Fruit fly (Drosophila melanogaster) whole organism, prepupa: Measurements from ENCODE around the gene Rcd-1.

Experiments used
- Blimp-1 ChIP-seq: fragments of 200-800 bp; sonication (Bioruptor generic); optimal IDR thresholded peaks from 3 replicates; lab custom pipeline; 2017; ENCODE audit warnings: missing biosample characterization, missing genetic modification characterization, mild to moderate bottlenecking, moderate library complexity, missing genetic modification reagents
- CG10631 ChIP-seq: fragments of 200-800 bp; sonication (Bioruptor generic); optimal IDR thresholded peaks from 2 replicates; lab custom pipeline; 2016; ENCODE audit warnings: missing biosample characterization, missing genetic modification characterization
- CG10669 ChIP-seq: fragments of 200-800 bp; sonication (Bioruptor generic); optimal IDR thresholded peaks from 3 replicates; lab custom pipeline; 2018; ENCODE audit warnings: missing biosample characterization, mild to moderate bottlenecking, missing genetic modification characterization, moderate library complexity
- CG11294 ChIP-seq: fragments of 200-800 bp; sonication (Bioruptor generic); IDR thresholded peaks from 2 replicates; pipeline ENCODE4 v1.3.6; 2022; ENCODE audit warnings: missing biosample characterization, missing genetic modification characterization
- CG11762 ChIP-seq: fragments of 200-800 bp; sonication (Bioruptor generic); optimal IDR thresholded peaks from 3 replicates; lab custom pipeline; 2016; ENCODE audit warnings: missing biosample characterization, missing genetic modification characterization; ENCODE audit not compliant: insufficient read depth
- CG11902 ChIP-seq: fragments of 200-800 bp; sonication (Bioruptor generic); optimal IDR thresholded peaks from 3 replicates; lab custom pipeline; 2016; ENCODE audit warnings: missing biosample characterization, missing genetic modification characterization
- CG16779 ChIP-seq: fragments of 200-800 bp; sonication (Bioruptor generic); optimal IDR thresholded peaks from 3 replicates; lab custom pipeline; 2017; ENCODE audit warnings: missing biosample characterization, mild to moderate bottlenecking, missing genetic modification characterization
- CG3919 ChIP-seq: fragments of 200-800 bp; sonication (Bioruptor generic); optimal IDR thresholded peaks from 3 replicates; lab custom pipeline; 2016; ENCODE audit warnings: missing biosample characterization, missing genetic modification characterization
- CG6276 ChIP-seq: fragments of 200-800 bp; sonication (Bioruptor generic); optimal IDR thresholded peaks from 2 replicates; lab custom pipeline; 2017; ENCODE audit warnings: missing biosample characterization, mild to moderate bottlenecking, missing genetic modification characterization
- CG6854 ChIP-seq: fragments of 200-800 bp; sonication (Bioruptor generic); optimal IDR thresholded peaks from 2 replicates; lab custom pipeline; 2017; ENCODE audit warnings: missing biosample characterization, mild to moderate bottlenecking, missing genetic modification characterization
- CG7368 ChIP-seq: fragments of 200-800 bp; sonication (Bioruptor generic); optimal IDR thresholded peaks from 3 replicates; lab custom pipeline; 2016; ENCODE audit warnings: missing biosample characterization, missing genetic modification characterization
- CG8632 ChIP-seq: fragments of 200-800 bp; sonication (Bioruptor generic); optimal IDR thresholded peaks from 3 replicates; lab custom pipeline; 2016; ENCODE audit warnings: missing biosample characterization, missing genetic modification characterization
- CG9139 ChIP-seq: fragments of 200-800 bp; sonication (Bioruptor generic); optimal IDR thresholded peaks from 3 replicates; lab custom pipeline; 2017; ENCODE audit warnings: missing biosample characterization, mild to moderate bottlenecking, missing genetic modification characterization
- Eip75B ChIP-seq: fragments of 200-800 bp; sonication (Bioruptor generic); optimal IDR thresholded peaks from 3 replicates; lab custom pipeline; 2016; ENCODE audit warnings: missing biosample characterization, missing genetic modification characterization
- Eip78C ChIP-seq: fragments of 200-800 bp; sonication (Bioruptor generic); peaks from one replicate; lab custom pipeline; 2016; ENCODE audit warnings: missing biosample characterization, missing genetic modification characterization
- Ets96B ChIP-seq: fragments of 200-800 bp; optimal IDR thresholded peaks from 2 replicates; lab custom pipeline; 2019; ENCODE audit warnings: missing biosample characterization, mild to moderate bottlenecking, missing genetic modification characterization, moderate library complexity
- Gug ChIP-seq: fragments of 200-800 bp; sonication (Bioruptor generic); IDR thresholded peaks from 2 replicates; pipeline ENCODE4 v1.3.6; 2022; ENCODE audit warnings: missing biosample characterization, missing genetic modification characterization
- Hr39 ChIP-seq: fragments of 200-800 bp; sonication (Bioruptor generic); optimal IDR thresholded peaks from 2 replicates; lab custom pipeline; 2016; ENCODE audit warnings: missing biosample characterization, missing genetic modification characterization
- Lpt ChIP-seq: fragments of 200-800 bp; sonication (Bioruptor generic); optimal IDR thresholded peaks from 3 replicates; lab custom pipeline; 2016; ENCODE audit warnings: missing biosample characterization, missing genetic modification characterization
- OdsH ChIP-seq: fragments of 200-800 bp; sonication (Bioruptor generic); optimal IDR thresholded peaks from 3 replicates; lab custom pipeline; 2016; ENCODE audit warnings: missing biosample characterization, missing genetic modification characterization
- Sox102F ChIP-seq: fragments of 200-800 bp; sonication (Bioruptor generic); optimal IDR thresholded peaks from 2 replicates; lab custom pipeline; 2016; ENCODE audit warnings: missing biosample characterization, mild to moderate bottlenecking, missing genetic modification characterization
- Sox14 ChIP-seq: fragments of 200-800 bp; sonication (Bioruptor generic); optimal IDR thresholded peaks from 3 replicates; lab custom pipeline; 2016; ENCODE audit warnings: missing biosample characterization, missing genetic modification characterization
- Sox15 ChIP-seq: fragments of 200-800 bp; sonication (Bioruptor generic); optimal IDR thresholded peaks from 3 replicates; lab custom pipeline; 2016; ENCODE audit warnings: missing biosample characterization, missing genetic modification characterization
- cyc ChIP-seq: fragments of 200-800 bp; sonication (Bioruptor generic); optimal IDR thresholded peaks from 3 replicates; lab custom pipeline; 2016; ENCODE audit warnings: missing biosample characterization, missing genetic modification characterization
- dsx ChIP-seq: fragments of 200-800 bp; optimal IDR thresholded peaks from 3 replicates; lab custom pipeline; 2019; ENCODE audit warnings: missing biosample characterization, mild to moderate bottlenecking, missing genetic modification characterization, moderate library complexity; ENCODE audit not compliant: poor library complexity, severe bottlenecking
- esn ChIP-seq: fragments of 200-800 bp; sonication (Bioruptor generic); optimal IDR thresholded peaks from 2 replicates; lab custom pipeline; 2016; ENCODE audit warnings: missing biosample characterization, mild to moderate bottlenecking, missing genetic modification characterization, moderate library complexity
- fkh ChIP-seq: fragments of 200-800 bp; sonication (Bioruptor generic); optimal IDR thresholded peaks from 3 replicates; lab custom pipeline; 2017; ENCODE audit warnings: missing biosample characterization, mild to moderate bottlenecking, missing genetic modification characterization, moderate library complexity
- net ChIP-seq: fragments of 200-800 bp; sonication (Bioruptor generic); optimal IDR thresholded peaks from 3 replicates; lab custom pipeline; 2016; ENCODE audit warnings: missing biosample characterization, missing genetic modification characterization
- salr ChIP-seq, 2 experiments: fragments of 200-800 bp; sonication (Bioruptor generic); optimal IDR thresholded peaks; 3 replicates each; lab custom pipeline; 2016 to 2018; ENCODE audit warnings: missing biosample characterization in 2 of 2, missing genetic modification characterization in 2 of 2, mild to moderate bottlenecking in 1 of 2
- spab ChIP-seq: fragments of 200-800 bp; sonication (Bioruptor generic); optimal IDR thresholded peaks from 2 replicates; lab custom pipeline; 2017; ENCODE audit warnings: missing biosample characterization, mild to moderate bottlenecking, missing genetic modification characterization, missing genetic modification reagents
- ss ChIP-seq, 2 experiments: fragments of 200-800 bp; sonication (Bioruptor generic); optimal IDR thresholded peaks; 2 replicates in 1 of 2; 3 replicates in 1 of 2; lab custom pipeline; 2017 to 2018; ENCODE audit warnings: mild to moderate bottlenecking in 2 of 2, missing biosample characterization in 2 of 2, missing genetic modification characterization in 2 of 2, moderate library complexity in 1 of 2
- svp ChIP-seq: fragments of 200-800 bp; sonication (Bioruptor generic); peaks from one replicate; lab custom pipeline; 2016; ENCODE audit warnings: missing biosample characterization, missing genetic modification characterization
- topi ChIP-seq: fragments of 200-800 bp; sonication (Bioruptor generic); optimal IDR thresholded peaks from 3 replicates; lab custom pipeline; 2016; ENCODE audit warnings: missing biosample characterization, missing genetic modification characterization
- vri ChIP-seq: fragments of 200-800 bp; sonication (Bioruptor generic); optimal IDR thresholded peaks from 3 replicates; lab custom pipeline; 2016; ENCODE audit warnings: missing biosample characterization, mild to moderate bottlenecking, missing genetic modification characterization

Gene Rcd-1

dm6 chrX:19604997-19605396 is 33.6 kb upstream of the Rcd-1 start, which contains the start of gene CG14207 (continued):
- no peak for TF ChIP-seq dsx (GFP tag; lab: Kevin White, UChicago)
- peak; percentile 19 for TF ChIP-seq esn (GFP tag; lab: Kevin White, UChicago)
- TF ChIP-seq topi: no peak
- no peak for TF ChIP-seq CG6276 (GFP tag; lab: Kevin White, UChicago)
- no peak for TF ChIP-seq CG10631
- TF ChIP-seq svp (GFP tag; lab: Kevin White, UChicago): no peak
- no peak for TF ChIP-seq CG11294
- no peak for TF ChIP-seq cyc (GFP tag; lab: Kevin White, UChicago)
- TF ChIP-seq Gug: no peak
- no peak for TF ChIP-seq OdsH (GFP tag; lab: Kevin White, UChicago)
- TF ChIP-seq CG16779 (tag; lab: Kevin White, UChicago): peak; percentile 29
- TF ChIP-seq CG9139 (GFP tag; lab: Kevin White, UChicago): no peak
- TF ChIP-seq CG3919 (GFP tag; lab: Kevin White, UChicago): peak; percentile 2
- no peak for TF ChIP-seq CG8632 (GFP tag; lab: Kevin White, UChicago)
- no peak for TF ChIP-seq net (GFP tag; lab: Kevin White, UChicago)
- TF ChIP-seq CG7368: no peak
- TF ChIP-seq CG10669: no peak
- no peak for TF ChIP-seq CG6854 (GFP tag; lab: Kevin White, UChicago)
- no peak for TF ChIP-seq Hr39 (GFP tag; lab: Kevin White, UChicago)
- TF ChIP-seq fkh (GFP tag; lab: Kevin White, UChicago): no peak
- TF ChIP-seq Sox102F (GFP tag; lab: Kevin White, UChicago): peak; percentile 11
- TF ChIP-seq Blimp-1 (GFP tag; lab: Kevin White, UChicago): no peak
- TF ChIP-seq CG11762 (GFP tag; lab: Kevin White, UChicago): no peak
- TF ChIP-seq Ets96B: no peak
- no peak for TF ChIP-seq spab (GFP tag; lab: Kevin White, UChicago)

dm6 chrX:19605915-19606314 is 32.7 kb upstream of the Rcd-1 start:
- TF ChIP-seq net (GFP tag; lab: Kevin White, UChicago) (peak; percentile 10), vri (GFP tag; lab: Kevin White, UChicago) (no peak), fkh (GFP tag; lab: Kevin White, UChicago) (peak; percentile 37)

dm6 chrX:19606558-19606957 is 32.0 kb upstream of the Rcd-1 start:
- no peak for TF ChIP-seq Eip75B (GFP tag; lab: Kevin White, UChicago)
- no peak for TF ChIP-seq esn (GFP tag; lab: Kevin White, UChicago)
- TF ChIP-seq CG16779 (tag; lab: Kevin White, UChicago): no peak
- no peak for TF ChIP-seq Sox14
- TF ChIP-seq salr (GFP tag; optimal IDR thresholded peaks at IDR 0.05; lab: Kevin White, UChicago): no peak

- TF ChIP-seq svp (GFP tag; lab: Kevin White, UChicago) (peak; percentile 77), OdsH (GFP tag; lab: Kevin White, UChicago) (no peak)
Observed at dm6 chrX:19606971-19607370, 31.6 kb upstream of the Rcd-1 start.

dm6 chrX:19608042-19608609 is 30.4 kb upstream of the Rcd-1 start:
- TF ChIP-seq dsx (GFP tag; lab: Kevin White, UChicago) (no peak), fkh (GFP tag; lab: Kevin White, UChicago) (peak; percentile 77), CG16779 (tag; lab: Kevin White, UChicago) (no peak), Sox15 (GFP tag; lab: Kevin White, UChicago) (no peak), Lpt (GFP tag; lab: Kevin White, UChicago) (no peak), ss (GFP tag; optimal IDR thresholded peaks at IDR 0.05; lab: Kevin White, UChicago) (no peak), CG11902 (no peak), Eip78C (GFP tag; lab: Kevin White, UChicago) (peak; percentile 18), vri (GFP tag; lab: Kevin White, UChicago) (peak; percentile 57)
